Worm (Caenorhabditis elegans) whole organism, midembryonic: ENCODE data around the gene srj-20.

ENCODE experiments used
- T22C8.4 ChIP-seq: fragments of 200-800 bp; sonication (Bioruptor generic); IDR thresholded peaks from 2 replicates; pipeline ENCODE4 v1.3.6; 2022; ENCODE audit warnings: missing genetic modification characterization, missing compliant biosample characterization
- cog-1 ChIP-seq: sonication (generic microtip); optimal IDR thresholded peaks from 2 replicates; lab custom pipeline; 2016; ENCODE audit warnings: missing genetic modification characterization, missing compliant biosample characterization
- flt-1 ChIP-seq: fragments of 200-800 bp; sonication (Bioruptor generic); IDR thresholded peaks from 2 replicates; pipeline ENCODE4 v1.3.6; 2022; ENCODE audit warnings: missing genetic modification characterization, missing compliant biosample characterization
- klf-2 ChIP-seq: fragments of 200-800 bp; sonication (Bioruptor generic); conservative IDR thresholded peaks from 2 replicates; pipeline ENCODE4 v1.3.6; 2022; ENCODE audit warnings: missing genetic modification reagents, missing genetic modification characterization, missing compliant biosample characterization
- med-1 ChIP-seq: sonication (generic microtip); optimal IDR thresholded peaks from 2 replicates; lab custom pipeline; 2017; ENCODE audit warnings: missing genetic modification characterization, mild to moderate bottlenecking, missing compliant biosample characterization, antibody characterized with exemption, missing genetic modification reagents; ENCODE audit not compliant: insufficient read depth
- ref-1 ChIP-seq: fragments of 200-800 bp; sonication (Bioruptor generic); conservative IDR thresholded peaks from 2 replicates; pipeline ENCODE4 v1.3.6; 2022; ENCODE audit warnings: missing genetic modification reagents, missing genetic modification characterization, missing compliant biosample characterization
- tab-1 ChIP-seq: fragments of 200-800 bp; sonication (Bioruptor generic); IDR thresholded peaks from 2 replicates; pipeline ENCODE4 v1.3.6; 2022; ENCODE audit warnings: missing genetic modification characterization, missing compliant biosample characterization
- ztf-23 ChIP-seq: fragments of 200-800 bp; sonication (Bioruptor generic); IDR thresholded peaks from 2 replicates; pipeline ENCODE4 v1.3.6; 2022; ENCODE audit warnings: missing genetic modification reagents, missing genetic modification characterization, missing compliant biosample characterization

DNA sequence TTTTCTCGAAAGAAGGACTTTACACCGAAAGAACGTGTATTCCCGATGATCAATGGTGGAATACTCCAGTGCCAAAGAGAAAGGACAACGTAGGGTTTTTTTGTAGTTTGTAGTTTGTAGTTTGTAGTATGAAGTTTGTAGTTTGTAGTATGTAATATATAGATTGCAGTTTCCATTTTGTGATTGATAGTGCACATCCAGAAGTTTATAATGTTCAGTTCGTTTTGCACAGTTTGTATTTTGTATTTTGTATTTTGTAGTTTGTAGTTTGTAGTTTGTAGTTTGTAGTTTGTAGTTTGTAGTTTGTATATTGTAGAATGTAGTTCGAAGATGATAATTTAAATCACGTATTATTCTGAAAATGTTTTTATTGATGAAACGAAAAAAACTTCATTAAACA is 44.5 kb upstream of the srj-20 start:
- TF ChIP-seq ztf-23 (GFP tag; lab: Robert Waterston, UW) (no peak), T22C8.4 (GFP tag; lab: Robert Waterston, UW) (no peak), ref-1 (GFP tag; lab: Robert Waterston, UW) (no peak), cog-1 (tag; lab: Kevin White, UChicago) (no peak), med-1 (no peak), klf-2 (no peak), flt-1 (no peak), tab-1 (GFP tag; lab: Robert Waterston, UW) (no peak)
